Fruit fly (Drosophila melanogaster): ENCODE measurements around the gene CheA84a.

The CheA84a gene

dm6 chr3R:8190866-8191265 lies 13.8 kb downstream of the CheA84a start (continued):
- TF ChIP-seq repo (GFP tag; optimal IDR thresholded peaks at IDR 0.05) (peak; percentile 10), CG2678 (tag; optimal IDR thresholded peaks at IDR 0.05) (no peak), gsb-n (tag; optimal IDR thresholded peaks at IDR 0.05) (no peak), CG10321 (GFP tag; IDR thresholded peaks at IDR 0.05) (peak; percentile 99), CG4707 (GFP tag; optimal IDR thresholded peaks at IDR 0.05) (no peak), Aef1 (GFP tag; IDR thresholded peaks at IDR 0.05) (peak; percentile 55; the same call in 2 of the 3 replicates), HLH4C (GFP tag; IDR thresholded peaks at IDR 0.05; ENCODE audit: partially characterized antibody) (peak; percentile 49; the same call in 1 of the 3 replicates), unpg (GFP tag; optimal IDR thresholded peaks at IDR 0.05) (no peak), maf-S (GFP tag; optimal IDR thresholded peaks at IDR 0.05) (no peak), emc (GFP tag; optimal IDR thresholded peaks at IDR 0.05) (no peak), CG7786 (GFP tag; optimal IDR thresholded peaks at IDR 0.05) (no peak), CG32532 (GFP tag; IDR thresholded peaks at IDR 0.05) (no peak), zen2 (GFP tag; IDR thresholded peaks at IDR 0.05; ENCODE audit: partially characterized antibody) (0 out of 3 replicates have a peak, but pooled peaks have one; percentile 35), Mad (GFP tag; optimal IDR thresholded peaks at IDR 0.05) (peak; percentile 5), CG3995 (GFP tag; optimal IDR thresholded peaks at IDR 0.05) (no peak), sug (tag; optimal IDR thresholded peaks at IDR 0.05) (no peak), CG11456 (GFP tag; IDR thresholded peaks at IDR 0.05) (no peak), h (optimal IDR thresholded peaks at IDR 0.05) (no peak), ewg (GFP tag; optimal IDR thresholded peaks at IDR 0.05) (peak; percentile 98), sc (optimal IDR thresholded peaks at IDR 0.05) (no peak), sc (GFP tag; optimal IDR thresholded peaks at IDR 0.05) (no peak), lola (GFP tag; optimal IDR thresholded peaks at IDR 0.05) (no peak), tgo (GFP tag; IDR thresholded peaks at IDR 0.05) (no peak), ttk (GFP tag; IDR thresholded peaks at IDR 0.05) (0 out of 2 replicates have a peak, but pooled peaks have one; percentile 25), CG15601 (tag; optimal IDR thresholded peaks at IDR 0.05) (no peak), zen (tag; optimal IDR thresholded peaks at IDR 0.05) (peak; percentile 57), pho (GFP tag; optimal IDR thresholded peaks at IDR 0.05) (peak; percentile 6), vvl (GFP tag; IDR thresholded peaks at IDR 0.05) (peak; percentile 59), dmrt11E (tag; optimal IDR thresholded peaks at IDR 0.05) (no peak), CG3838 (GFP tag; optimal IDR thresholded peaks at IDR 0.05) (no peak), CG10565 (GFP tag; optimal IDR thresholded peaks at IDR 0.05) (no peak), Dll (GFP tag; IDR thresholded peaks at IDR 0.05; ENCODE audit: partially characterized antibody) (no peak), pan (optimal IDR thresholded peaks at IDR 0.05) (no peak), pan (GFP tag; optimal IDR thresholded peaks at IDR 0.05 in 1 of 2, IDR thresholded peaks at IDR 0.05 in 1 of 2) (peak in 1 of 2 experiments; percentile 87), CG2199 (GFP tag; IDR thresholded peaks at IDR 0.05) (peak; percentile 77; the same call in 1 of the 3 replicates), CG10979 (tag; optimal IDR thresholded peaks at IDR 0.05) (no peak), CG2202 (tag; optimal IDR thresholded peaks at IDR 0.05) (no peak), CG13894 (tag; optimal IDR thresholded peaks at IDR 0.05) (no peak), fru (optimal IDR thresholded peaks at IDR 0.05) (no peak), oc (tag; optimal IDR thresholded peaks at IDR 0.05) (peak; percentile 61), Sry-β (GFP tag; optimal IDR thresholded peaks at IDR 0.05) (no peak), CG7987 (GFP tag; optimal IDR thresholded peaks at IDR 0.05) (no peak), tll (GFP tag; optimal IDR thresholded peaks at IDR 0.05) (peak; percentile 43 to 52), nmo (GFP tag; optimal IDR thresholded peaks at IDR 0.05) (peak; percentile 51), schlank (tag; optimal IDR thresholded peaks at IDR 0.05) (no peak), Hr51 (GFP tag; optimal IDR thresholded peaks at IDR 0.05) (no peak), rib (GFP tag; IDR thresholded peaks at IDR 0.05) (peak; percentile 64; the same call in 1 of the 2 replicates), MBD-R2 (GFP tag; IDR thresholded peaks at IDR 0.05) (peak; percentile 40), slbo (GFP tag; IDR thresholded peaks at IDR 0.05) (0 out of 2 replicates have a peak, but pooled peaks have one; percentile 3), knrl (GFP tag; IDR thresholded peaks at IDR 0.05; ENCODE audit: partially characterized antibody) (peak; percentile 53), corto (GFP tag; optimal IDR thresholded peaks at IDR 0.05) (no peak)
